Fruit fly (Drosophila melanogaster) whole organism, adult: ENCODE results near the gene CG33773.

Experiments
- CG11617 ChIP-seq: fragments of 200-800 bp; sonication (Bioruptor generic); optimal IDR thresholded peaks from 2 replicates; lab custom pipeline; 2017; ENCODE audit warnings: mild to moderate bottlenecking, missing biosample characterization, missing genetic modification reagents, missing genetic modification characterization
- CG12768 ChIP-seq: fragments of 200-800 bp; sonication (Bioruptor generic); optimal IDR thresholded peaks from 2 replicates; lab custom pipeline; 2017; ENCODE audit warnings: missing biosample characterization, missing genetic modification characterization, mild to moderate bottlenecking, moderate library complexity, missing genetic modification reagents
- CG14711 ChIP-seq: fragments of 200-800 bp; sonication (Bioruptor generic); optimal IDR thresholded peaks from 2 replicates; lab custom pipeline; 2018; ENCODE audit warnings: missing biosample characterization, mild to moderate bottlenecking, missing genetic modification characterization, moderate library complexity
- CG1620 ChIP-seq: fragments of 200-800 bp; sonication (Bioruptor generic); optimal IDR thresholded peaks from 2 replicates; lab custom pipeline; 2016; ENCODE audit warnings: missing biosample characterization, missing genetic modification characterization
- CG33017 ChIP-seq: fragments of 200-800 bp; sonication (Bioruptor generic); optimal IDR thresholded peaks from 2 replicates; lab custom pipeline; 2018; ENCODE audit warnings: missing biosample characterization, mild to moderate bottlenecking, missing genetic modification characterization, moderate library complexity
- CG5204 ChIP-seq: fragments of 200-800 bp; sonication (Bioruptor generic); optimal IDR thresholded peaks from 2 replicates; lab custom pipeline; 2016; ENCODE audit warnings: missing biosample characterization, missing genetic modification characterization
- CG7045 ChIP-seq: fragments of 200-800 bp; sonication (Bioruptor generic); optimal IDR thresholded peaks from 2 replicates; lab custom pipeline; 2017; ENCODE audit warnings: missing biosample characterization, mild to moderate bottlenecking, missing genetic modification characterization
- CG7101 ChIP-seq: fragments of 200-800 bp; sonication (Bioruptor generic); optimal IDR thresholded peaks from 2 replicates; lab custom pipeline; 2018; ENCODE audit warnings: missing biosample characterization, mild to moderate bottlenecking, missing genetic modification characterization, moderate library complexity
- Clk ChIP-seq: fragments of 200-800 bp; sonication (Bioruptor generic); optimal IDR thresholded peaks from 2 replicates; lab custom pipeline; 2017; ENCODE audit warnings: missing biosample characterization, missing genetic modification characterization
- Crg-1 ChIP-seq: fragments of 200-800 bp; sonication (Bioruptor generic); optimal IDR thresholded peaks from 2 replicates; lab custom pipeline; 2016; ENCODE audit warnings: missing biosample characterization, missing genetic modification characterization
- Hr96 ChIP-seq: fragments of 200-800 bp; sonication (Bioruptor generic); optimal IDR thresholded peaks from 2 replicates; lab custom pipeline; 2016; ENCODE audit warnings: missing biosample characterization, missing genetic modification characterization
- Mnt ChIP-seq: fragments of 200-800 bp; sonication (Bioruptor generic); optimal IDR thresholded peaks from 2 replicates; lab custom pipeline; 2016; ENCODE audit warnings: missing biosample characterization, mild to moderate bottlenecking, missing genetic modification characterization
- bab1 ChIP-seq: fragments of 200-800 bp; sonication (Bioruptor generic); optimal IDR thresholded peaks from 3 replicates; lab custom pipeline; 2019; ENCODE audit warnings: missing biosample characterization, mild to moderate bottlenecking, missing genetic modification characterization, moderate library complexity
- cic ChIP-seq: fragments of 200-800 bp; sonication (Bioruptor generic); optimal IDR thresholded peaks from 2 replicates; lab custom pipeline; 2017; ENCODE audit warnings: missing biosample characterization, mild to moderate bottlenecking, missing genetic modification characterization, moderate library complexity
- cnc ChIP-seq, 2 experiments: fragments of >200 bp; optimal IDR thresholded peaks; 2 replicates each; lab custom pipeline; 2017
- kay ChIP-seq: fragments of 200-800 bp; sonication (Bioruptor generic); peaks from one replicate; lab custom pipeline; 2016; ENCODE audit warnings: missing biosample characterization, missing genetic modification characterization, borderline replicate concordance
- ovo ChIP-seq: fragments of 200-800 bp; sonication (Bioruptor generic); optimal IDR thresholded peaks from 2 replicates; lab custom pipeline; 2016; ENCODE audit warnings: missing biosample characterization, missing genetic modification characterization
- pad ChIP-seq: fragments of 200-800 bp; sonication (Bioruptor generic); optimal IDR thresholded peaks from 3 replicates; lab custom pipeline; 2017; ENCODE audit warnings: missing biosample characterization, missing genetic modification characterization, mild to moderate bottlenecking, moderate library complexity, missing genetic modification reagents
- tj ChIP-seq: fragments of 200-800 bp; sonication (Bioruptor generic); optimal IDR thresholded peaks from 3 replicates; lab custom pipeline; 2017; ENCODE audit warnings: missing biosample characterization, mild to moderate bottlenecking, missing genetic modification characterization, moderate library complexity
- toe ChIP-seq: fragments of 200-800 bp; sonication (Bioruptor generic); optimal IDR thresholded peaks from 2 replicates; lab custom pipeline; 2016; ENCODE audit warnings: missing biosample characterization, missing genetic modification characterization

Gene CG33773

DNA sequence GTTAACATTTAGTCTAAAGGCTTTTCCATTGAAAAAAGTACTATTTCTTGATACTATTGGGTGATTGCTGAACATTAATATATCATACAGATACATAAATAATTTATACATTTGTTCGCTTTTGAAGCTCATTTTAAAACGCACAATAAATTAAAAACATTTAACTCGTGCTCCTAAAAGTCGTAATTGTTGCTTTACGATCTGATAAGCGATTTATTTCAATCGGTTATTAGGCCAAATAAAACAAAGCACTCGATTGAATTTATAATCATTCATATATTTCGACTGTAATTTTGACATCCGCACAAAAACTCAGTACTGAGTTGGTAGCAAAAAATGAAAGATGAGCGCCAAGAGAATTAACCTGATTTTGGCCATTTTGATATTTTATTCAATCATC, at the start of gene CG33773:
CG33773 (plus strand) TSS at position 301 of the 400 bp plus-strand sequence.
- no peak for TF ChIP-seq CG11617 (GFP tag; lab: Kevin White, UChicago)
- TF ChIP-seq kay, result no peak
- no peak for TF ChIP-seq Mnt
- TF ChIP-seq bab1 (GFP tag; lab: Kevin White, UChicago), result no peak
- no peak for TF ChIP-seq CG5204 (GFP tag; lab: Kevin White, UChicago)
- no peak for TF ChIP-seq CG1620 (GFP tag; lab: Kevin White, UChicago)
- TF ChIP-seq CG7101, result no peak
- TF ChIP-seq tj (GFP tag; lab: Kevin White, UChicago), result no peak
- no peak for TF ChIP-seq Crg-1 (GFP tag; lab: Kevin White, UChicago)
- no peak for TF ChIP-seq cic (GFP tag; lab: Kevin White, UChicago)
- no peak for TF ChIP-seq CG14711 (tag; lab: Kevin White, UChicago)
- no peak for TF ChIP-seq CG7045 (GFP tag; lab: Kevin White, UChicago)
- no peak for TF ChIP-seq pad (GFP tag; lab: Kevin White, UChicago)
- no peak for TF ChIP-seq CG12768 (GFP tag; lab: Kevin White, UChicago)
- no peak for TF ChIP-seq Clk (GFP tag; lab: Kevin White, UChicago)
- no peak for TF ChIP-seq toe (GFP tag; lab: Kevin White, UChicago)

DNA sequence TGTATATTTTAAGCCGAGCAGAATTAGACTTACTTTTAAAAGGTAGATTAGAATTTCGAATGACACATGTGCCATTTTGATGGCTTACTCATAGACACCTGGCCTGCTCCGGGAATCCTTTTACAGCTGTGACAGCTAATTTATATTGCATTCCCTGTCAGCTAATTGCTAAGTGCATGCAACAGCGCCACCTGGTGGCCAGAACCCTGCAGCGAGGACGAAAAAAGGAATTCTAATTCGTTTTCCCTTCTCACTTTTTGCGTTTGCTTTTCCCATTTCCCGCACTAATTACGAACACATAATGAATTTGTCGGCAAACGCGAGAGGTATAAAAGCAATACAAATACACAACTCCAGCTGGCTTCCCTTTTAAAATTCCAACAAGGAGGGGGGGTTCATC, 45.2 kb upstream of the CG33773 start, which contains the start of gene CG31008:
CG31008 (minus strand) TSS at position 59 of the 400 bp plus-strand sequence.
- TF ChIP-seq CG33017 (tag; lab: Kevin White, UChicago) (no peak), Hr96 (no peak), ovo (GFP tag; lab: Kevin White, UChicago) (no peak), CG14711 (tag; lab: Kevin White, UChicago) (no peak), kay (no peak), CG5204 (GFP tag; lab: Kevin White, UChicago) (no peak), bab1 (GFP tag; lab: Kevin White, UChicago) (no peak)

DNA sequence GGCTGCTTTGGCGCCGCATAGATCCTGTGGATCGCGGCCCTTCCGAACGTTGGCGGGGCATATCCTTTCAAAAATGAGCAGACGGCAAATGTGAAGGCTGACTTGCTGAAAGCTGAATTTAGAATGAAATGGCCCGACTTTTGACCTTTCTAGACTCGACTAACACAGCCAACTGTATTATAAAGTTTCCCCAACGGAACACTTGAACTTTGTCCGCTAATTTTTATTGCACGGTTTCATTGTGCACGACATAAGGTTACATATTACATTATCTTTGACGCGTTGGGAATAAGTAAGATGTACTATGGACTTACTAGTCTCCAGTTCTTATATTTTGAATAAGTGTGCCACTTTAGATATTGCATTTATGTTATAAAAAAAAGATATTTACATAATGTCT, 42.8 kb upstream of the CG33773 start, which contains the start of gene CG31007:
CG31007 (minus strand) TSS at position 101 of the 400 bp plus-strand sequence.
- TF ChIP-seq Mnt (no peak), CG1620 (GFP tag; lab: Kevin White, UChicago) (no peak), pad (GFP tag; lab: Kevin White, UChicago) (no peak), cic (GFP tag; lab: Kevin White, UChicago) (no peak), Crg-1 (GFP tag; lab: Kevin White, UChicago) (no peak), bab1 (GFP tag; lab: Kevin White, UChicago) (no peak), CG12768 (GFP tag; lab: Kevin White, UChicago) (no peak), CG7101 (no peak), cnc (optimal IDR thresholded peaks at IDR 0.05; lab: Kevin White, UChicago) (no peak), kay (no peak), CG5204 (GFP tag; lab: Kevin White, UChicago) (no peak), CG11617 (GFP tag; lab: Kevin White, UChicago) (no peak), CG14711 (tag; lab: Kevin White, UChicago) (no peak)

DNA sequence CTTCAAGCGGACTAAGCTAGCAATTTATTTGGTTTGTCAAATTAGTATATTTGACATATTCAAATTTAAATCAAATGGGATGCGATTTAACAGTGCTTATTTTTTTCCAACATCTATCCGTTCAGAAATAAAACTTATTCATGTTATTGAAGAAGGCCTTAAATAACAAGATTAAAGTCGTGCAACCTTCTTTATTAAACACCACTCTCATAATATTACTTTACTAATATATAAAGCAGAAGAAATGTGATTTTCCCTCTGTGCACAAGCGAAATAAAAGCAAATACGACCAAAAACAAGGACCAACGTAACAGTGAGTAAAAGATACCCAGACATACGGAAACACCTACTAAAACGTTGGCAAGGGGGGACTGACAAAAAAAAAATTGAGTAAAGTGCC, 28.5 kb upstream of the CG33773 start:
- TF ChIP-seq kay (no peak), toe (GFP tag; lab: Kevin White, UChicago) (no peak), pad (GFP tag; lab: Kevin White, UChicago) (no peak), bab1 (GFP tag; lab: Kevin White, UChicago) (no peak), CG7045 (GFP tag; lab: Kevin White, UChicago) (no peak), tj (GFP tag; lab: Kevin White, UChicago) (no peak), CG33017 (tag; lab: Kevin White, UChicago) (no peak), CG14711 (tag; lab: Kevin White, UChicago) (no peak), CG5204 (GFP tag; lab: Kevin White, UChicago) (no peak), cic (GFP tag; lab: Kevin White, UChicago) (no peak)

DNA sequence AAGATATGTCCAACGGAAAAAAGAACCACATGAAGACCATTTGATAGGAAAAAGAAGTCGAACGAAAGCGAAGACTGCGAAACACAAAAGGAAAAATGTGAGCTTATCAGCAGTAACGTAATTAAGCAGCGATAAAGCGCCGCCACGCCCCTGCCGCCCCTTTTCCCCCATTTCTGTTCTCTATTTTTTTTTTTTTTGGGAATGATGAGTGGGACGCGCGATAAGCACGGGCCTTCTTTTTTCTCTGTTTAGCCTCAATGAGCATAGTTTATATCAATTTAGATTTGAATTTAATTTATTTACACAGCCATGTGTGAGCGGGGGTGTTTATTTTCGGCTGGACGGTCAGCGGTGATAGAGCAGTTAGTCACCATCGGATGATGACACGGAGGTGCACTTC, 25.1 kb upstream of the CG33773 start:
- TF ChIP-seq CG7045 (GFP tag; lab: Kevin White, UChicago) (no peak), CG7101 (no peak), CG33017 (tag; lab: Kevin White, UChicago) (no peak), toe (GFP tag; lab: Kevin White, UChicago) (no peak), Mnt (no peak), Clk (GFP tag; lab: Kevin White, UChicago) (no peak), CG5204 (GFP tag; lab: Kevin White, UChicago) (no peak), cnc (optimal IDR thresholded peaks at IDR 0.05; lab: Kevin White, UChicago) (no peak), CG14711 (tag; lab: Kevin White, UChicago) (no peak), CG11617 (GFP tag; lab: Kevin White, UChicago) (no peak), CG12768 (GFP tag; lab: Kevin White, UChicago) (no peak), tj (GFP tag; lab: Kevin White, UChicago) (no peak), cic (GFP tag; lab: Kevin White, UChicago) (no peak), kay (no peak), Crg-1 (GFP tag; lab: Kevin White, UChicago) (no peak), CG1620 (GFP tag; lab: Kevin White, UChicago) (no peak), pad (GFP tag; lab: Kevin White, UChicago) (no peak), bab1 (GFP tag; lab: Kevin White, UChicago) (no peak)

DNA sequence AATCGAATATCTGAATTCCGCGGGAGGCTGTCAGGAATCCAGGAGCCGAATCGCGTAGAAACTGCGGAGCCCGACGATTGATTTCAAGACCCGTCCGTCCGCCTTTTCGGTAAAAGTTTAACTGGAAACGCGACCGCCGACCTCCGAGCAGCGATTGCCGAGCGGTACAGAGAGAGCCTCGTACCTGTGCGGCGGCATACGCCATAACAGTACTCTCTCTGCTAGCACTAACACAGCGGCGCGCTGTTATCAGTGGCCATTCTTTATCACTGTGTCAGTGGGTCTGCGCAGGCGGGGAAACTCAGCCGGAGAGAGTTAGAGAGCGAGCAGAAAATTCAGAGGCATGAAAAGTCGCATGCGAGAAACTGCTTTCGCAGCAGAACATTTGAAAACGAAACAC, 18.4 kb upstream of the CG33773 start, which contains the start of gene 5-HT7:
5-HT7 (minus strand) TSS at position 161 of the 400 bp plus-strand sequence.
- TF ChIP-seq pad (GFP tag; lab: Kevin White, UChicago) (peak; percentile 95), bab1 (GFP tag; lab: Kevin White, UChicago) (no peak)
